Fruit fly (Drosophila melanogaster): ENCODE measurements around the gene CCKLR-17D3.

CCKLR-17D3 gene

dm6 chrX:18773817-18774216, at the start of gene CCKLR-17D3:
TSS of gene CCKLR-17D3 (minus strand) at chrX:18774027.
- no peak for TF ChIP-seq Pif1A (GFP tag; optimal IDR thresholded peaks at IDR 0.05)
- no peak for TF ChIP-seq CG8301 (tag; optimal IDR thresholded peaks at IDR 0.05)
- peak; percentile 43 for TF ChIP-seq CG13204 (GFP tag; optimal IDR thresholded peaks at IDR 0.05)
- no peak for TF ChIP-seq D1 (tag; optimal IDR thresholded peaks at IDR 0.05)
- no peak for TF ChIP-seq CG10348 (GFP tag; IDR thresholded peaks at IDR 0.05)
- no peak for TF ChIP-seq CG34367 (tag; optimal IDR thresholded peaks at IDR 0.05)
- 0 out of 3 replicates have a peak, but pooled peaks have one; percentile 23 for TF ChIP-seq CG4496 (GFP tag; IDR thresholded peaks at IDR 0.05)
- no peak for TF ChIP-seq CG9948 (tag; optimal IDR thresholded peaks at IDR 0.05)
- TF ChIP-seq rn (GFP tag; IDR thresholded peaks at IDR 0.05), result no peak
- no peak for TF ChIP-seq gl (tag; optimal IDR thresholded peaks at IDR 0.05)
- TF ChIP-seq Ets98B (GFP tag; IDR thresholded peaks at IDR 0.05), result no peak
- TF ChIP-seq fd96Ca (GFP tag; IDR thresholded peaks at IDR 0.05), result no peak
- TF ChIP-seq CG15710 (tag; optimal IDR thresholded peaks at IDR 0.05), result no peak
- no peak for TF ChIP-seq CG17806 (tag; optimal IDR thresholded peaks at IDR 0.05)
- no peak for TF ChIP-seq CG8159 (tag; optimal IDR thresholded peaks at IDR 0.05)
- no peak for TF ChIP-seq CG12605 (GFP tag; IDR thresholded peaks at IDR 0.05)
- no peak for TF ChIP-seq Pif1B (GFP tag; optimal IDR thresholded peaks at IDR 0.05)
- 0 out of 2 replicates have a peak, but pooled peaks have one; percentile 16 for TF ChIP-seq CG32121 (GFP tag; IDR thresholded peaks at IDR 0.05)

dm6 chrX:18814944-18815343, 41.1 kb upstream of the CCKLR-17D3 start:
- TF ChIP-seq CG13204 (GFP tag; optimal IDR thresholded peaks at IDR 0.05) (no peak), CG8159 (tag; optimal IDR thresholded peaks at IDR 0.05) (no peak), CG14655 (GFP tag; optimal IDR thresholded peaks at IDR 0.05) (no peak), fd96Ca (GFP tag; IDR thresholded peaks at IDR 0.05) (no peak), CG32121 (GFP tag; IDR thresholded peaks at IDR 0.05) (no peak), CG9948 (tag; optimal IDR thresholded peaks at IDR 0.05) (no peak), EcR (GFP tag; optimal IDR thresholded peaks at IDR 0.05) (no peak), Ets98B (GFP tag; IDR thresholded peaks at IDR 0.05) (no peak), CG34367 (tag; optimal IDR thresholded peaks at IDR 0.05) (no peak), rn (GFP tag; IDR thresholded peaks at IDR 0.05) (no peak)

- TF ChIP-seq Pif1A (GFP tag; optimal IDR thresholded peaks at IDR 0.05) (no peak), CG9948 (tag; optimal IDR thresholded peaks at IDR 0.05) (no peak), CG8159 (tag; optimal IDR thresholded peaks at IDR 0.05) (no peak), CG4496 (GFP tag; IDR thresholded peaks at IDR 0.05) (0 out of 3 replicates have a peak, but pooled peaks have one; percentile 13), CG8301 (tag; optimal IDR thresholded peaks at IDR 0.05) (no peak), gl (tag; optimal IDR thresholded peaks at IDR 0.05) (no peak), CG32121 (GFP tag; IDR thresholded peaks at IDR 0.05) (no peak), Ets98B (GFP tag; IDR thresholded peaks at IDR 0.05) (no peak)
These were observed 40.5 kb upstream of the CCKLR-17D3 start for dm6 chrX:18814373-18814772.

dm6 chrX:18813049-18813448, 39.2 kb upstream of the CCKLR-17D3 start, which contains the start of gene CG42450:
TSS of gene CG42450 (plus strand) at chrX:18813297.
- no peak for TF ChIP-seq fd96Ca (GFP tag; IDR thresholded peaks at IDR 0.05)
- no peak for TF ChIP-seq CG13204 (GFP tag; optimal IDR thresholded peaks at IDR 0.05)
- TF ChIP-seq CG4496 (GFP tag; IDR thresholded peaks at IDR 0.05), result 0 out of 3 replicates have a peak, but pooled peaks have one; percentile 15

- TF ChIP-seq CG4496 (GFP tag; IDR thresholded peaks at IDR 0.05) (no peak), Pif1A (GFP tag; optimal IDR thresholded peaks at IDR 0.05) (no peak), CG12605 (GFP tag; IDR thresholded peaks at IDR 0.05) (no peak)
These were observed 38.3 kb upstream of the CCKLR-17D3 start for dm6 chrX:18812111-18812510.

- TF ChIP-seq CG17806 (tag; optimal IDR thresholded peaks at IDR 0.05) (no peak), CG32121 (GFP tag; IDR thresholded peaks at IDR 0.05) (no peak), CG8159 (tag; optimal IDR thresholded peaks at IDR 0.05) (no peak), Ets98B (GFP tag; IDR thresholded peaks at IDR 0.05) (no peak), CG8301 (tag; optimal IDR thresholded peaks at IDR 0.05) (no peak), CG12605 (GFP tag; IDR thresholded peaks at IDR 0.05) (no peak), CG9948 (tag; optimal IDR thresholded peaks at IDR 0.05) (no peak), CG10348 (GFP tag; IDR thresholded peaks at IDR 0.05) (no peak), CG34367 (tag; optimal IDR thresholded peaks at IDR 0.05) (no peak), Snoo (tag; optimal IDR thresholded peaks at IDR 0.05) (no peak)
These were observed 32.5 kb upstream of the CCKLR-17D3 start, which contains the start of gene CG7058 for dm6 chrX:18806365-18806764. TSS of gene CG7058 (plus strand) at chrX:18806694.

- no peak for TF ChIP-seq CG13204 (GFP tag; optimal IDR thresholded peaks at IDR 0.05)
- no peak for TF ChIP-seq CG4496 (GFP tag; IDR thresholded peaks at IDR 0.05)
- TF ChIP-seq Ets98B (GFP tag; IDR thresholded peaks at IDR 0.05), result no peak
- no peak for TF ChIP-seq CG9948 (tag; optimal IDR thresholded peaks at IDR 0.05)
These were observed 31.2 kb upstream of the CCKLR-17D3 start for dm6 chrX:18805036-18805435.

- TF ChIP-seq EcR (GFP tag; optimal IDR thresholded peaks at IDR 0.05), result peak; percentile 89
- TF ChIP-seq CG14655 (GFP tag; optimal IDR thresholded peaks at IDR 0.05), result no peak
These were observed 27.5 kb upstream of the CCKLR-17D3 start for dm6 chrX:18801293-18801692.
